Worm (Caenorhabditis elegans) whole organism, L1 larva: ENCODE data around the gene gldi-2.
"Not testable (repeated sequence)": the region's sequence is repeated elsewhere in the genome, so short reads cannot be mapped to it uniquely, and the experiment has no call there.

Experiments used
- C04F5.9 ChIP-seq: sonication (generic microtip); optimal IDR thresholded peaks from 2 replicates; lab custom pipeline; 2016; ENCODE audit warnings: missing genetic modification characterization, missing compliant biosample characterization
- C16A3.4 ChIP-seq: fragments of 150-350 bp; optimal IDR thresholded peaks from 2 replicates; lab custom pipeline; 2014; ENCODE audit warnings: missing biosample characterization, missing genetic modification characterization
- F16B12.6 ChIP-seq: fragments of 150-350 bp; optimal IDR thresholded peaks from 2 replicates; lab custom pipeline; 2014; ENCODE audit warnings: missing biosample characterization, missing genetic modification characterization
- Y116A8C.19 ChIP-seq: sonication (generic microtip); optimal IDR thresholded peaks from 2 replicates; lab custom pipeline; 2016; ENCODE audit warnings: missing compliant biosample characterization, missing genetic modification characterization, borderline replicate concordance
- aly-2 ChIP-seq: fragments of 150-350 bp; optimal IDR thresholded peaks from 2 replicates; lab custom pipeline; 2014; ENCODE audit warnings: missing biosample characterization, missing genetic modification characterization
- ama-1 ChIP-seq: fragments of 150-350 bp; optimal IDR thresholded peaks from 2 replicates; lab custom pipeline; 2014
- ces-1 ChIP-seq: fragments of 150-350 bp; optimal IDR thresholded peaks from 2 replicates; lab custom pipeline; 2014; ENCODE audit warnings: missing biosample characterization, missing genetic modification reagents, missing genetic modification characterization
- dpl-1 ChIP-seq, 3 experiments: fragments of 150-350 bp in 2 of 3; sonication (generic microtip) in 1 of 3; optimal IDR thresholded peaks; 2 replicates each; lab custom pipeline; 2014 to 2017; ENCODE audit warnings: missing biosample characterization in 3 of 3, missing genetic modification characterization in 3 of 3, missing genetic modification reagents in 3 of 3
- efl-1 ChIP-seq, 4 experiments: fragments of 150-350 bp; optimal IDR thresholded peaks in 3 of 4; peaks in 1 of 4; 1 replicate in 1 of 4; 2 replicates in 3 of 4; lab custom pipeline; 2014; ENCODE audit warnings: missing biosample characterization in 2 of 4, missing genetic modification characterization in 2 of 4, missing genetic modification reagents in 2 of 4
- efl-3 ChIP-seq: fragments of 200-800 bp; sonication (Bioruptor generic); optimal IDR thresholded peaks from 2 replicates; lab custom pipeline; 2018; ENCODE audit warnings: mild to moderate bottlenecking, missing genetic modification characterization, missing compliant biosample characterization
- egl-13 ChIP-seq: sonication (generic microtip); optimal IDR thresholded peaks from 2 replicates; lab custom pipeline; 2016; ENCODE audit warnings: missing genotype, missing genetic modification reagents, missing genetic modification characterization, missing compliant biosample characterization
- elt-2 ChIP-seq: sonication (generic microtip); optimal IDR thresholded peaks from 2 replicates; lab custom pipeline; 2016; ENCODE audit warnings: missing genetic modification characterization, mild to moderate bottlenecking, inconsistent platforms, missing compliant biosample characterization, missing genetic modification reagents
- elt-3 ChIP-seq, 6 experiments: fragments of 150-350 bp in 1 of 6; sonication (generic microtip); optimal IDR thresholded peaks; 2 replicates each; lab custom pipeline; 2017 to 2018; ENCODE audit warnings: missing biosample characterization in 6 of 6, missing genetic modification characterization in 6 of 6, inconsistent platforms in 1 of 6
- ets-5 ChIP-seq: fragments of 200-800 bp; sonication (Bioruptor generic); IDR thresholded peaks from 2 replicates; pipeline ENCODE4 v1.3.6; 2022; ENCODE audit warnings: missing genetic modification characterization, missing compliant biosample characterization
- fkh-10 ChIP-seq: sonication (generic microtip); optimal IDR thresholded peaks from 2 replicates; lab custom pipeline; 2017; ENCODE audit warnings: missing biosample characterization, missing genetic modification reagents, missing genetic modification characterization
- fkh-4 ChIP-seq: sonication (generic microtip); optimal IDR thresholded peaks from 2 replicates; lab custom pipeline; 2016; ENCODE audit warnings: missing compliant biosample characterization, missing genetic modification characterization, borderline replicate concordance
- fkh-8 ChIP-seq: sonication (generic microtip); optimal IDR thresholded peaks from 2 replicates; lab custom pipeline; 2016; ENCODE audit warnings: mild to moderate bottlenecking, missing genetic modification characterization, missing compliant biosample characterization
- grh-1 ChIP-seq: fragments of 200-800 bp; sonication (Bioruptor generic); IDR thresholded peaks from 2 replicates; pipeline ENCODE4 v1.3.6; 2022; ENCODE audit warnings: missing genetic modification reagents, missing genetic modification characterization, missing compliant biosample characterization
- hpl-2 ChIP-seq: fragments of 150-350 bp; optimal IDR thresholded peaks from 2 replicates; lab custom pipeline; 2014; ENCODE audit warnings: missing biosample characterization, missing genetic modification reagents, missing genetic modification characterization
- isw-1 ChIP-seq: fragments of 200-800 bp; sonication (Bioruptor generic); IDR thresholded peaks from 2 replicates; pipeline ENCODE4 v1.3.6; 2022; ENCODE audit warnings: missing genetic modification characterization, missing compliant biosample characterization
- lin-15B ChIP-seq: fragments of 150-350 bp; sonication (generic microtip); optimal IDR thresholded peaks from 3 replicates; lab custom pipeline; 2014; ENCODE audit warnings: missing biosample characterization, missing genetic modification characterization
- lin-35 ChIP-seq, 2 experiments: fragments of 150-350 bp; optimal IDR thresholded peaks; 2 replicates each; lab custom pipeline; 2014; ENCODE audit warnings: missing biosample characterization in 2 of 2, missing genetic modification characterization in 2 of 2, missing genetic modification reagents in 2 of 2
- lir-3 ChIP-seq: sonication (generic microtip); optimal IDR thresholded peaks from 2 replicates; lab custom pipeline; 2016; ENCODE audit warnings: mild to moderate bottlenecking, missing genetic modification characterization, moderate library complexity, missing compliant biosample characterization; ENCODE audit not compliant: poor library complexity
- mab-9 ChIP-seq: fragments of 200-800 bp; sonication (Bioruptor generic); IDR thresholded peaks from 2 replicates; pipeline ENCODE4 v1.3.6; 2022; ENCODE audit warnings: missing genetic modification reagents, missing genetic modification characterization, missing compliant biosample characterization
- mef-2 ChIP-seq: fragments of 150-350 bp; optimal IDR thresholded peaks from 2 replicates; lab custom pipeline; 2014; ENCODE audit warnings: missing biosample characterization, missing genetic modification characterization
- mep-1 ChIP-seq: fragments of 150-350 bp; optimal IDR thresholded peaks from 2 replicates; lab custom pipeline; 2014; ENCODE audit warnings: missing biosample characterization, missing genetic modification characterization
- nhr-11 ChIP-seq: fragments of 150-350 bp; optimal IDR thresholded peaks from 2 replicates; lab custom pipeline; 2014; ENCODE audit warnings: missing biosample characterization, missing genetic modification characterization
- nhr-20 ChIP-seq: sonication (generic microtip); optimal IDR thresholded peaks from 2 replicates; lab custom pipeline; 2016; ENCODE audit warnings: mild to moderate bottlenecking, missing genetic modification characterization, missing compliant biosample characterization
- nhr-237 ChIP-seq: fragments of 150-350 bp; optimal IDR thresholded peaks from 2 replicates; lab custom pipeline; 2014; ENCODE audit warnings: missing biosample characterization, missing genetic modification characterization
- nhr-28 ChIP-seq: fragments of 150-350 bp; optimal IDR thresholded peaks from 2 replicates; lab custom pipeline; 2014; ENCODE audit warnings: missing biosample characterization, missing genetic modification characterization
- nhr-47 ChIP-seq: sonication (generic microtip); optimal IDR thresholded peaks from 2 replicates; lab custom pipeline; 2016; ENCODE audit warnings: mild to moderate bottlenecking, missing genetic modification characterization, moderate library complexity, missing compliant biosample characterization
- nhr-71 ChIP-seq: sonication (generic microtip); optimal IDR thresholded peaks from 2 replicates; lab custom pipeline; 2016; ENCODE audit warnings: mild to moderate bottlenecking, missing genetic modification characterization, moderate library complexity, missing compliant biosample characterization
- nhr-77 ChIP-seq: fragments of 150-350 bp; optimal IDR thresholded peaks from 2 replicates; lab custom pipeline; 2014; ENCODE audit warnings: missing biosample characterization, missing genetic modification characterization
- nhr-90 ChIP-seq: sonication (generic microtip); optimal IDR thresholded peaks from 2 replicates; lab custom pipeline; 2016; ENCODE audit warnings: mild to moderate bottlenecking, missing genetic modification characterization, missing compliant biosample characterization; ENCODE audit not compliant: poor library complexity
- pax-3 ChIP-seq: fragments of 200-800 bp; sonication (Bioruptor generic); optimal IDR thresholded peaks from 2 replicates; lab custom pipeline; 2018; ENCODE audit warnings: mild to moderate bottlenecking, missing genetic modification characterization, moderate library complexity, missing compliant biosample characterization
- pqm-1 ChIP-seq: sonication (generic microtip); optimal IDR thresholded peaks from 3 replicates; lab custom pipeline; 2017; ENCODE audit warnings: missing biosample characterization, missing genetic modification characterization
- rnt-1 ChIP-seq: sonication (generic microtip); optimal IDR thresholded peaks from 2 replicates; lab custom pipeline; 2016; ENCODE audit warnings: mild to moderate bottlenecking, missing genetic modification characterization, moderate library complexity, missing compliant biosample characterization
- skn-1 ChIP-seq: fragments of 150-350 bp; optimal IDR thresholded peaks from 2 replicates; lab custom pipeline; 2014; ENCODE audit warnings: missing biosample characterization, missing genetic modification characterization
- snpc-4 ChIP-seq: fragments of 150-350 bp; optimal IDR thresholded peaks from 2 replicates; lab custom pipeline; 2014; ENCODE audit warnings: missing biosample characterization, missing genetic modification characterization
- snu-23 ChIP-seq: sonication (generic microtip); optimal IDR thresholded peaks from 2 replicates; lab custom pipeline; 2016; ENCODE audit warnings: missing genetic modification characterization, missing compliant biosample characterization
- sptf-1 ChIP-seq: fragments of 150-350 bp; optimal IDR thresholded peaks from 2 replicates; lab custom pipeline; 2014; ENCODE audit warnings: missing biosample characterization, missing genetic modification characterization
- sup-37 ChIP-seq: fragments of 200-800 bp; sonication (Bioruptor generic); optimal IDR thresholded peaks from 2 replicates; lab custom pipeline; 2018; ENCODE audit warnings: mild to moderate bottlenecking, missing genetic modification characterization, missing compliant biosample characterization
- swsn-7 ChIP-seq: sonication (generic microtip); optimal IDR thresholded peaks from 2 replicates; lab custom pipeline; 2016; ENCODE audit warnings: missing genetic modification characterization, missing compliant biosample characterization
- unc-130 ChIP-seq: fragments of 150-350 bp; optimal IDR thresholded peaks from 2 replicates; lab custom pipeline; 2017; ENCODE audit warnings: missing biosample characterization, missing genetic modification characterization, inconsistent platforms
- unc-86 ChIP-seq: sonication (generic microtip); optimal IDR thresholded peaks from 2 replicates; lab custom pipeline; 2016; ENCODE audit warnings: missing genetic modification characterization, missing compliant biosample characterization
- unc-98 ChIP-seq: fragments of 200-800 bp; sonication (Bioruptor generic); IDR thresholded peaks from 2 replicates; pipeline ENCODE4 v1.3.6; 2022; ENCODE audit warnings: missing genetic modification characterization, missing compliant biosample characterization
- xbp-1 ChIP-seq: sonication (generic microtip); optimal IDR thresholded peaks from 2 replicates; lab custom pipeline; 2016; ENCODE audit warnings: missing genetic modification characterization, missing compliant biosample characterization
- ztf-11 ChIP-seq, 2 experiments: sonication (generic microtip); optimal IDR thresholded peaks; 2 replicates each; lab custom pipeline; 2016 to 2017; ENCODE audit warnings: missing genetic modification characterization in 2 of 2, missing biosample characterization in 1 of 2, missing compliant biosample characterization in 1 of 2
- ztf-4 ChIP-seq: fragments of 150-350 bp; optimal IDR thresholded peaks from 2 replicates; lab custom pipeline; 2014; ENCODE audit warnings: missing biosample characterization, missing genetic modification characterization

Gene gldi-2

ce11 chrII:6775076-6775475 is 8.2 kb upstream of the gldi-2 start, which contains the start of gene agr-1:
Gene agr-1, minus strand, starts transcription at chrII:6775176.
- TF ChIP-seq ces-1 (GFP tag; lab: Kevin White, UChicago); isw-1; sptf-1: not testable (repeated sequence)

- peak; percentile 80 for TF ChIP-seq swsn-7
- TF ChIP-seq mep-1: peak; percentile 84
- TF ChIP-seq rnt-1 (tag; lab: Kevin White, UChicago): peak; percentile 96
- no peak for TF ChIP-seq fkh-10 (GFP tag; lab: Kevin White, UChicago)
- TF ChIP-seq pax-3 (tag; lab: Kevin White, UChicago): peak; percentile 85
- TF ChIP-seq skn-1 (tag; lab: Kevin White, UChicago): peak; percentile 45
- TF ChIP-seq ztf-4 (tag; lab: Kevin White, UChicago): peak; percentile 60
- TF ChIP-seq snu-23 (GFP tag; lab: Kevin White, UChicago): peak; percentile 84
- no peak for TF ChIP-seq ets-5 (GFP tag; lab: Robert Waterston, UW)
- peak; percentile 74 for TF ChIP-seq fkh-8
- TF ChIP-seq mef-2 (tag; lab: Kevin White, UChicago): no peak
- peak; percentile 27 to 87 for TF ChIP-seq efl-1 (optimal IDR thresholded peaks at IDR 0.05; lab: Kevin White, UChicago)
- peak; percentile 87 to 98 for TF ChIP-seq efl-1 (GFP tag; optimal IDR thresholded peaks at IDR 0.05 in 1 of 2; lab: Kevin White, UChicago)
- TF ChIP-seq snpc-4 (tag; lab: Kevin White, UChicago): peak; percentile 41
- TF ChIP-seq ces-1 (GFP tag; lab: Kevin White, UChicago): no peak
- TF ChIP-seq nhr-90 (tag; lab: Kevin White, UChicago): peak; percentile 87
- TF ChIP-seq nhr-47 (tag; lab: Kevin White, UChicago): peak; percentile 86
- TF ChIP-seq dpl-1 (GFP tag; optimal IDR thresholded peaks at IDR 0.05; lab: Kevin White, UChicago): peak; percentile 80 to 90 (median 85)
- TF ChIP-seq nhr-71 (tag; lab: Kevin White, UChicago): peak; percentile 90
- peak; percentile 84 to 91 for TF ChIP-seq lin-35 (GFP tag; optimal IDR thresholded peaks at IDR 0.05; lab: Kevin White, UChicago)
- peak; percentile 15 for TF ChIP-seq nhr-77 (tag; lab: Kevin White, UChicago)
- TF ChIP-seq unc-130 (tag; lab: Kevin White, UChicago): peak; percentile 76
- peak; percentile 94 for TF ChIP-seq lir-3
- no peak for TF ChIP-seq hpl-2 (GFP tag; lab: Kevin White, UChicago)
- TF ChIP-seq sup-37 (GFP tag; lab: Kevin White, UChicago): peak; percentile 45
- TF ChIP-seq lin-15B (tag; lab: Kevin White, UChicago): peak; percentile 39
- peak; percentile 62 for TF ChIP-seq C16A3.4 (tag; lab: Kevin White, UChicago)
- peak; percentile 86 for TF ChIP-seq egl-13 (tag; lab: Kevin White, UChicago)
- no peak for TF ChIP-seq F16B12.6 (tag; lab: Kevin White, UChicago)
- peak; percentile 78 for TF ChIP-seq xbp-1 (tag; lab: Kevin White, UChicago)
- TF ChIP-seq grh-1: peak; percentile 51; the same call in 1 of the 2 replicates
- peak; percentile 77 for TF ChIP-seq unc-86
- peak; percentile 6 for TF ChIP-seq efl-3 (GFP tag; lab: Kevin White, UChicago)
- peak; percentile 4 for TF ChIP-seq aly-2 (tag; lab: Kevin White, UChicago)
- peak; percentile 86 for TF ChIP-seq fkh-4 (tag; lab: Kevin White, UChicago)
- TF ChIP-seq elt-3 (tag; optimal IDR thresholded peaks at IDR 0.05; lab: Kevin White, UChicago): peak in 2 of 6 experiments; percentile 32 to 47
- TF ChIP-seq ztf-11 (tag; optimal IDR thresholded peaks at IDR 0.05; lab: Kevin White, UChicago): peak in 1 of 2 experiments; percentile 88
- no peak for TF ChIP-seq pqm-1 (tag; lab: Kevin White, UChicago)
- no peak for TF ChIP-seq nhr-28
- TF ChIP-seq nhr-237 (tag; lab: Kevin White, UChicago): no peak
- peak; percentile 54 for TF ChIP-seq C04F5.9 (tag; lab: Kevin White, UChicago)
- TF ChIP-seq mab-9 (GFP tag; lab: Robert Waterston, UW): peak; percentile 69
- TF ChIP-seq nhr-20 (tag; lab: Kevin White, UChicago): peak; percentile 83
- no peak for TF ChIP-seq unc-98 (GFP tag; lab: Robert Waterston, UW)
- peak; percentile 35 for TF ChIP-seq elt-2 (tag; lab: Kevin White, UChicago)
- peak; percentile 67 for TF ChIP-seq Y116A8C.19 (tag; lab: Kevin White, UChicago)
- TF ChIP-seq isw-1: peak; percentile 50
- TF ChIP-seq nhr-11: no peak
- TF ChIP-seq ama-1 (lab: Kevin White, UChicago): no peak
Observed at ce11 chrII:6776418-6777034, 6.7 kb upstream of the gldi-2 start, which contains the start of gene ssup-72. Gene ssup-72, plus strand, starts transcription at chrII:6776598.
